Fruit fly (Drosophila melanogaster) whole organism, pupa: ENCODE results near the gene homer.

Experiments
- CG10348 ChIP-seq: fragments of 200-800 bp; sonication (Bioruptor generic); IDR thresholded peaks from 2 replicates; pipeline ENCODE4 v1.3.6; 2022; ENCODE audit warnings: missing biosample characterization, missing genetic modification characterization
- CG17806 ChIP-seq: fragments of 200-800 bp; sonication (Bioruptor generic); optimal IDR thresholded peaks from 2 replicates; lab custom pipeline; 2018; ENCODE audit warnings: missing biosample characterization, mild to moderate bottlenecking, missing genetic modification characterization, moderate library complexity
- CG34367 ChIP-seq: fragments of 200-800 bp; sonication (Bioruptor generic); optimal IDR thresholded peaks from 2 replicates; lab custom pipeline; 2018; ENCODE audit warnings: missing biosample characterization, mild to moderate bottlenecking, missing genetic modification characterization
- Pif1A ChIP-seq: fragments of 200-800 bp; sonication (Bioruptor generic); optimal IDR thresholded peaks from 3 replicates; lab custom pipeline; 2016; ENCODE audit warnings: missing biosample characterization, missing genetic modification characterization
- gl ChIP-seq: fragments of 200-800 bp; sonication (Bioruptor generic); optimal IDR thresholded peaks from 2 replicates; lab custom pipeline; 2018; ENCODE audit warnings: missing biosample characterization, mild to moderate bottlenecking, missing genetic modification characterization

DNA sequence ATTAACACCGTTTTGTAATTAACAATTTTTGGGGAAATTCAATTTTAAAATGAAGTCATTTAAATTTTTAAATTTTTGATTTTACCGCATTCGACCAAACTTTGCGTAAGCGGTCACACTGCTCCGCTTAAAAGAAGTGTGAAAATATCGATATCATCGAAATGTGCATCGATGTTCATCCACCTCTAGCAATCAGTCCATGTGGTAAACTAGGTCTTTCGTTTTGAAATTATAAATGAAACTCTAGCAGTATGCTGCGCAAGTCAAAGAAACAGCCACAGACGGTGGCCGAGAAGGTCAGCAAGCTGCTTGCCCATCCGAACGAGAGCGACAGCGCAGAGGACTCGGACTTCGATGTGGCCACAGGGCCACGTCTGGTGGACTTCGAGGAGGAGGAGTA lies 5.7 kb downstream of the homer start, which contains the start of gene Aatf:
- TF ChIP-seq CG10348 (GFP tag; lab: Robert Waterston, UW): no peak
- no peak for TF ChIP-seq CG34367 (tag; lab: Kevin White, UChicago)
- no peak for TF ChIP-seq CG17806 (tag; lab: Kevin White, UChicago)
- no peak for TF ChIP-seq gl (tag; lab: Kevin White, UChicago)
- TF ChIP-seq Pif1A (GFP tag; lab: Kevin White, UChicago): no peak
